Worm (Caenorhabditis elegans) whole organism, L3 larva: ENCODE measurements around the gene R07E5.7.

Experiments
- R02D3.7 ChIP-seq: fragments of 150-350 bp; optimal IDR thresholded peaks from 2 replicates; lab custom pipeline; 2014; ENCODE audit warnings: missing biosample characterization, missing genetic modification characterization
- ZK546.5 ChIP-seq: sonication (generic microtip); optimal IDR thresholded peaks from 2 replicates; lab custom pipeline; 2017; ENCODE audit warnings: missing biosample characterization, missing genetic modification characterization
- aly-2 ChIP-seq: fragments of 150-350 bp; optimal IDR thresholded peaks from 2 replicates; lab custom pipeline; 2014; ENCODE audit warnings: missing biosample characterization, missing genetic modification characterization
- ama-1 ChIP-seq: fragments of 150-350 bp; optimal IDR thresholded peaks from 2 replicates; lab custom pipeline; 2018
- ceh-16 ChIP-seq: sonication (generic microtip); optimal IDR thresholded peaks from 2 replicates; lab custom pipeline; 2017; ENCODE audit warnings: missing biosample characterization, missing genetic modification characterization
- ceh-28 ChIP-seq: fragments of 150-350 bp; optimal IDR thresholded peaks from 2 replicates; lab custom pipeline; 2014; ENCODE audit warnings: missing biosample characterization, missing genetic modification reagents, missing genetic modification characterization
- ceh-82 ChIP-seq: fragments of 150-350 bp; optimal IDR thresholded peaks from 2 replicates; lab custom pipeline; 2014; ENCODE audit warnings: missing biosample characterization, missing genetic modification characterization
- ceh-9 ChIP-seq: sonication (generic microtip); optimal IDR thresholded peaks from 2 replicates; lab custom pipeline; 2018; ENCODE audit warnings: missing biosample characterization, missing genetic modification characterization
- elt-1 ChIP-seq: fragments of 150-350 bp; optimal IDR thresholded peaks from 2 replicates; lab custom pipeline; 2014; ENCODE audit warnings: missing biosample characterization, missing genetic modification characterization
- elt-2 ChIP-seq: sonication (generic microtip); optimal IDR thresholded peaks from 2 replicates; lab custom pipeline; 2016; ENCODE audit warnings: missing genetic modification reagents, mild to moderate bottlenecking, missing genetic modification characterization, missing compliant biosample characterization
- eor-1 ChIP-seq, 2 experiments: fragments of 150-350 bp; optimal IDR thresholded peaks; 2 replicates each; lab custom pipeline; 2014 to 2018; ENCODE audit warnings: missing biosample characterization in 2 of 2, missing genetic modification characterization in 2 of 2
- fkh-10 ChIP-seq: sonication (generic microtip); optimal IDR thresholded peaks from 2 replicates; lab custom pipeline; 2017; ENCODE audit warnings: missing biosample characterization, missing genetic modification reagents, missing genetic modification characterization
- fkh-2 ChIP-seq: fragments of 150-350 bp; optimal IDR thresholded peaks from 2 replicates; lab custom pipeline; 2014; ENCODE audit warnings: missing biosample characterization, missing genetic modification reagents, missing genetic modification characterization
- fos-1 ChIP-seq: fragments of 150-350 bp; optimal IDR thresholded peaks from 2 replicates; lab custom pipeline; 2014; ENCODE audit warnings: missing biosample characterization, missing genetic modification characterization
- hmg-11 ChIP-seq: sonication (generic microtip); optimal IDR thresholded peaks from 2 replicates; lab custom pipeline; 2016; ENCODE audit warnings: missing genetic modification characterization, missing compliant biosample characterization
- jun-1 ChIP-seq: fragments of 150-350 bp; optimal IDR thresholded peaks from 2 replicates; lab custom pipeline; 2014; ENCODE audit warnings: missing biosample characterization, missing genetic modification reagents, missing genetic modification characterization
- lin-15B ChIP-seq: fragments of 150-350 bp; optimal IDR thresholded peaks from 2 replicates; lab custom pipeline; 2014; ENCODE audit warnings: missing biosample characterization, missing genetic modification characterization
- lin-39 ChIP-seq: fragments of 150-350 bp; optimal IDR thresholded peaks from 2 replicates; lab custom pipeline; 2018; ENCODE audit warnings: missing biosample characterization, missing genetic modification reagents, missing genetic modification characterization
- lsy-12 ChIP-seq: sonication (generic microtip); optimal IDR thresholded peaks from 2 replicates; lab custom pipeline; 2016; ENCODE audit warnings: mild to moderate bottlenecking, missing genetic modification characterization, missing compliant biosample characterization
- mdl-1 ChIP-seq: fragments of 150-350 bp; optimal IDR thresholded peaks from 2 replicates; lab custom pipeline; 2014; ENCODE audit warnings: missing biosample characterization, missing genetic modification characterization
- mml-1 ChIP-seq: fragments of 150-350 bp; sonication (generic microtip); optimal IDR thresholded peaks from 3 replicates; lab custom pipeline; 2014; ENCODE audit warnings: missing biosample characterization, missing genetic modification characterization
- nfya-1 ChIP-seq: sonication (generic microtip); optimal IDR thresholded peaks from 2 replicates; lab custom pipeline; 2017; ENCODE audit warnings: missing genetic modification characterization, mild to moderate bottlenecking, missing compliant biosample characterization, antibody characterized with exemption, moderate library complexity; ENCODE audit not compliant: insufficient read depth
- nhr-11 ChIP-seq: fragments of 150-350 bp; optimal IDR thresholded peaks from 2 replicates; lab custom pipeline; 2014; ENCODE audit warnings: missing biosample characterization, missing genetic modification characterization
- nhr-12 ChIP-seq: fragments of 150-350 bp; optimal IDR thresholded peaks from 2 replicates; lab custom pipeline; 2014; ENCODE audit warnings: missing biosample characterization, missing genetic modification characterization
- nhr-23 ChIP-seq: fragments of 150-350 bp; optimal IDR thresholded peaks from 2 replicates; lab custom pipeline; 2014; ENCODE audit warnings: missing biosample characterization, missing genetic modification reagents, missing genetic modification characterization
- nhr-237 ChIP-seq: fragments of 150-350 bp; optimal IDR thresholded peaks from 2 replicates; lab custom pipeline; 2014; ENCODE audit warnings: missing biosample characterization, missing genetic modification characterization
- nhr-25 ChIP-seq: sonication (generic microtip); optimal IDR thresholded peaks from 2 replicates; lab custom pipeline; 2017; ENCODE audit warnings: missing biosample characterization, missing genetic modification characterization
- nhr-28 ChIP-seq: fragments of 150-350 bp; optimal IDR thresholded peaks from 2 replicates; lab custom pipeline; 2014; ENCODE audit warnings: missing biosample characterization, missing genetic modification characterization
- nhr-43 ChIP-seq: sonication (generic microtip); optimal IDR thresholded peaks from 2 replicates; lab custom pipeline; 2016; ENCODE audit warnings: mild to moderate bottlenecking, missing genetic modification characterization, missing compliant biosample characterization; ENCODE audit not compliant: poor library complexity, severe bottlenecking
- nhr-67 ChIP-seq: fragments of 150-350 bp; optimal IDR thresholded peaks from 2 replicates; lab custom pipeline; 2014; ENCODE audit warnings: missing biosample characterization, missing genetic modification characterization
- nhr-76 ChIP-seq: fragments of 150-350 bp; sonication (generic microtip); optimal IDR thresholded peaks from 5 replicates; lab custom pipeline; 2014; ENCODE audit warnings: missing biosample characterization, missing genetic modification characterization
- nhr-77 ChIP-seq: fragments of 150-350 bp; optimal IDR thresholded peaks from 2 replicates; lab custom pipeline; 2014; ENCODE audit warnings: missing biosample characterization, missing genetic modification characterization
- pha-4 ChIP-seq: fragments of 150-350 bp; optimal IDR thresholded peaks from 2 replicates; lab custom pipeline; 2014; ENCODE audit warnings: missing biosample characterization, missing genetic modification reagents, missing genetic modification characterization
- pqm-1 ChIP-seq: fragments of 150-350 bp; optimal IDR thresholded peaks from 2 replicates; lab custom pipeline; 2017; ENCODE audit warnings: missing biosample characterization, missing genetic modification characterization, inconsistent platforms
- sea-2 ChIP-seq: fragments of 150-350 bp; sonication (generic microtip); optimal IDR thresholded peaks from 4 replicates; lab custom pipeline; 2014; ENCODE audit warnings: missing biosample characterization, missing genetic modification reagents, missing genetic modification characterization
- skn-1 ChIP-seq: fragments of 150-350 bp; optimal IDR thresholded peaks from 2 replicates; lab custom pipeline; 2014; ENCODE audit warnings: missing biosample characterization, missing genetic modification characterization
- snpc-4 ChIP-seq: fragments of 150-350 bp; optimal IDR thresholded peaks from 2 replicates; lab custom pipeline; 2014; ENCODE audit warnings: missing biosample characterization, missing genetic modification characterization
- tbx-2 ChIP-seq: sonication (generic microtip); optimal IDR thresholded peaks from 2 replicates; lab custom pipeline; 2016; ENCODE audit warnings: mild to moderate bottlenecking, missing genetic modification characterization, missing compliant biosample characterization
- unc-39 ChIP-seq: sonication (generic microtip); optimal IDR thresholded peaks from 4 replicates; lab custom pipeline; 2017; ENCODE audit warnings: missing biosample characterization, missing genetic modification characterization
- unc-62 ChIP-seq: fragments of 150-350 bp; sonication (generic microtip); optimal IDR thresholded peaks from 4 replicates; lab custom pipeline; 2014; ENCODE audit warnings: missing biosample characterization, missing genetic modification reagents, missing genetic modification characterization
- zag-1 ChIP-seq: fragments of 150-350 bp; optimal IDR thresholded peaks from 2 replicates; lab custom pipeline; 2014; ENCODE audit warnings: missing biosample characterization, missing genetic modification characterization
- ztf-11 ChIP-seq: fragments of 150-350 bp; optimal IDR thresholded peaks from 2 replicates; lab custom pipeline; 2014; ENCODE audit warnings: missing biosample characterization, missing genetic modification characterization
- ztf-4 ChIP-seq: fragments of 150-350 bp; optimal IDR thresholded peaks from 2 replicates; lab custom pipeline; 2014; ENCODE audit warnings: missing biosample characterization, missing genetic modification characterization

R07E5.7 gene

ce11 chrIII:4419117-4419978 is at the start of gene R07E5.7, which contains the start of gene cku-80:
R07E5.7 (minus strand) TSS chrIII:4419167.
cku-80 (plus strand) TSS chrIII:4419848.
- TF ChIP-seq ceh-28 (tag; lab: Kevin White, UChicago) (no peak), fos-1 (tag; lab: Kevin White, UChicago) (no peak), nhr-77 (tag; lab: Kevin White, UChicago) (no peak), ztf-4 (tag; lab: Kevin White, UChicago) (no peak), ceh-82 (tag; lab: Kevin White, UChicago) (no peak), lin-39 (tag; lab: Kevin White, UChicago) (no peak), fkh-2 (tag; lab: Kevin White, UChicago) (no peak), nhr-25 (peak; percentile 15), sea-2 (no peak), pqm-1 (tag; lab: Kevin White, UChicago) (no peak), ceh-9 (tag; lab: Kevin White, UChicago) (no peak), nfya-1 (tag; lab: Kevin White, UChicago) (peak; percentile 65), R02D3.7 (tag; lab: Kevin White, UChicago) (peak; percentile 26), elt-2 (tag; lab: Kevin White, UChicago) (peak; percentile 50), ZK546.5 (tag; lab: Kevin White, UChicago) (no peak), eor-1 (tag; optimal IDR thresholded peaks at IDR 0.05; lab: Kevin White, UChicago) (no peak), unc-39 (tag; lab: Kevin White, UChicago) (no peak), snpc-4 (peak; percentile 60), nhr-12 (tag; lab: Kevin White, UChicago) (no peak), mml-1 (tag; lab: Kevin White, UChicago) (no peak), mdl-1 (no peak), ama-1 (peak; percentile 17), unc-62 (no peak), tbx-2 (tag; lab: Kevin White, UChicago) (no peak), nhr-76 (tag; lab: Kevin White, UChicago) (no peak), hmg-11 (tag; lab: Kevin White, UChicago) (peak; percentile 50), skn-1 (tag; lab: Kevin White, UChicago) (peak; percentile 29), nhr-237 (tag; lab: Kevin White, UChicago) (no peak), ztf-11 (tag; lab: Kevin White, UChicago) (no peak), pha-4 (tag; lab: Kevin White, UChicago) (peak; percentile 55), lin-15B (peak; percentile 75), zag-1 (tag; lab: Kevin White, UChicago) (no peak), nhr-23 (peak; percentile 66), aly-2 (no peak), ceh-16 (tag; lab: Kevin White, UChicago) (no peak), jun-1 (tag; lab: Kevin White, UChicago) (no peak), fkh-10 (GFP tag; lab: Kevin White, UChicago) (no peak), nhr-43 (peak; percentile 28), lsy-12 (no peak), nhr-67 (tag; lab: Kevin White, UChicago) (no peak), elt-1 (tag; lab: Kevin White, UChicago) (no peak), nhr-28 (tag; lab: Kevin White, UChicago) (no peak), nhr-11 (tag; lab: Kevin White, UChicago) (no peak)

ce11 chrIII:4468390-4468789 is 49.4 kb upstream of the R07E5.7 start:
- TF ChIP-seq ama-1 (no peak), hmg-11 (tag; lab: Kevin White, UChicago) (no peak), skn-1 (tag; lab: Kevin White, UChicago) (no peak), pqm-1 (tag; lab: Kevin White, UChicago) (peak; percentile 6), elt-1 (tag; lab: Kevin White, UChicago) (no peak), lin-15B (no peak), mdl-1 (no peak), elt-2 (tag; lab: Kevin White, UChicago) (peak; percentile 64)
